Fruit fly (Drosophila melanogaster): ENCODE measurements around the gene CG6244.

The CG6244 gene

DNA sequence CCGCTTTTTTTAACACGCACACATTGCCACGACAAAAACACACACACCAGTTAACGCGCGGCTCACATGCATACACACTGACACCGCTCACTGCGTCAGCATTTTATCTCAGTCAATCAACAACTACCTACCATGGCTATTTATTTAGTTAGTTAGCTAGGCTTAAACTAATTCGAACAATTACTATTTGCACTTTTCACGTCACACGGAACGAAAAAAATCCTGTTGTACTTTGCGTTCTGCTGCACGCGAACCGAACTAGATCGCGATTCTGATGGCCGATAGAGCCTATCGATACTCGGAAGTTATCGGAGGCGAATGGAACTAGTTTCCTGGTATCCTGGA lies 8.0 kb downstream of the CG6244 start, which contains the start of gene fwe (continued):
- TF ChIP-seq Hr3 (GFP tag; optimal IDR thresholded peaks at IDR 0.05), result no peak
- TF ChIP-seq CG6175 (GFP tag; IDR thresholded peaks at IDR 0.05), result no peak
- no peak for TF ChIP-seq chif (GFP tag; optimal IDR thresholded peaks at IDR 0.05)
- TF ChIP-seq Lpt (GFP tag; optimal IDR thresholded peaks at IDR 0.05), result no peak
- no peak for TF ChIP-seq Dbx (GFP tag; IDR thresholded peaks at IDR 0.05)
- no peak for TF ChIP-seq tio (GFP tag; optimal IDR thresholded peaks at IDR 0.05)
- peak; percentile 2 for TF ChIP-seq gfzf (GFP tag; optimal IDR thresholded peaks at IDR 0.05)
- no peak for TF ChIP-seq CG15269 (tag; optimal IDR thresholded peaks at IDR 0.05)
- no peak for TF ChIP-seq z (GFP tag; IDR thresholded peaks at IDR 0.05)
- TF ChIP-seq CG9215 (GFP tag; IDR thresholded peaks at IDR 0.05), result no peak
- TF ChIP-seq bab2 (GFP tag; optimal IDR thresholded peaks at IDR 0.05), result no peak
- peak; percentile 13 for TF ChIP-seq sna (GFP tag; IDR thresholded peaks at IDR 0.05; ENCODE audit: partially characterized antibody)
- TF ChIP-seq pan (optimal IDR thresholded peaks at IDR 0.05), result no peak
- TF ChIP-seq pan (GFP tag; optimal IDR thresholded peaks at IDR 0.05 in 1 of 2, IDR thresholded peaks at IDR 0.05 in 1 of 2), result no peak
- TF ChIP-seq unc-4 (GFP tag; IDR thresholded peaks at IDR 0.05; ENCODE audit: partially characterized antibody), result no peak; the same call in 1 of the 2 replicates
- TF ChIP-seq CG30403 (GFP tag; optimal IDR thresholded peaks at IDR 0.05), result no peak
- no peak for TF ChIP-seq btn (GFP tag; optimal IDR thresholded peaks at IDR 0.05)
- no peak for TF ChIP-seq CG9876 (GFP tag; optimal IDR thresholded peaks at IDR 0.05)
- no peak for TF ChIP-seq bsh (GFP tag; optimal IDR thresholded peaks at IDR 0.05)
- no peak for TF ChIP-seq psq (GFP tag; optimal IDR thresholded peaks at IDR 0.05)
- TF ChIP-seq Opbp (GFP tag; IDR thresholded peaks at IDR 0.05; ENCODE audit: partially characterized antibody), result peak; percentile 84; the same call in 2 of the 3 replicates
- no peak for TF ChIP-seq al (GFP tag; IDR thresholded peaks at IDR 0.05)
- TF ChIP-seq zfh2 (GFP tag; optimal IDR thresholded peaks at IDR 0.05), result no peak
- TF ChIP-seq chm (GFP tag; IDR thresholded peaks at IDR 0.05), result no peak
- TF ChIP-seq MBD-R2 (GFP tag; IDR thresholded peaks at IDR 0.05), result peak; percentile 37; the same call in 1 of the 2 replicates
- no peak for TF ChIP-seq toy (GFP tag; IDR thresholded peaks at IDR 0.05)
- TF ChIP-seq CG7839 (tag; optimal IDR thresholded peaks at IDR 0.05), result no peak
- no peak for TF ChIP-seq Ada2b (GFP tag; IDR thresholded peaks at IDR 0.05)
- TF ChIP-seq slou (GFP tag; optimal IDR thresholded peaks at IDR 0.05), result no peak
- TF ChIP-seq Eip74EF (GFP tag; optimal IDR thresholded peaks at IDR 0.05), result no peak
- TF ChIP-seq repo (GFP tag; optimal IDR thresholded peaks at IDR 0.05), result no peak
- TF ChIP-seq Mad (GFP tag; optimal IDR thresholded peaks at IDR 0.05), result no peak
- TF ChIP-seq tin (GFP tag; optimal IDR thresholded peaks at IDR 0.05), result no peak
- no peak for TF ChIP-seq MTF-1 (GFP tag; optimal IDR thresholded peaks at IDR 0.05; ENCODE audit: borderline replicate concordance)
- no peak for TF ChIP-seq CG12744 (GFP tag; optimal IDR thresholded peaks at IDR 0.05)
- no peak for TF ChIP-seq sisA (GFP tag; IDR thresholded peaks at IDR 0.05)
- TF ChIP-seq amos (GFP tag; IDR thresholded peaks at IDR 0.05; ENCODE audit: partially characterized antibody), result peak; percentile 88
- TF ChIP-seq Jarid2 (GFP tag; optimal IDR thresholded peaks at IDR 0.05), result no peak
- TF ChIP-seq Optix (GFP tag; IDR thresholded peaks at IDR 0.05), result no peak
- no peak for TF ChIP-seq ind (GFP tag; optimal IDR thresholded peaks at IDR 0.05)
- TF ChIP-seq Vsx1 (GFP tag; optimal IDR thresholded peaks at IDR 0.05), result no peak
- no peak for TF ChIP-seq Gsc (GFP tag; IDR thresholded peaks at IDR 0.05)
- TF ChIP-seq CG2199 (GFP tag; IDR thresholded peaks at IDR 0.05), result no peak
- no peak for TF ChIP-seq CG1832 (GFP tag; optimal IDR thresholded peaks at IDR 0.05)
- no peak for TF ChIP-seq rib (GFP tag; IDR thresholded peaks at IDR 0.05)
- no peak for TF ChIP-seq Hey (tag; optimal IDR thresholded peaks at IDR 0.05)
- no peak for TF ChIP-seq crol (GFP tag; IDR thresholded peaks at IDR 0.05)
- peak; percentile 78 for TF ChIP-seq Dref (GFP tag; IDR thresholded peaks at IDR 0.05)
- no peak for TF ChIP-seq CG13624 (GFP tag; optimal IDR thresholded peaks at IDR 0.05)
- TF ChIP-seq Doc3 (GFP tag; IDR thresholded peaks at IDR 0.05; ENCODE audit: partially characterized antibody), result peak; percentile 12; the same call in 2 of the 3 replicates
- no peak for TF ChIP-seq CG14965 (GFP tag; optimal IDR thresholded peaks at IDR 0.05; ENCODE audit: borderline replicate concordance)
- no peak for TF ChIP-seq lola (GFP tag; optimal IDR thresholded peaks at IDR 0.05)

Measured in whole organism, embryonic.